Fruit fly (Drosophila melanogaster) whole organism, wandering third instar larva: ENCODE data around the gene CG9263.

ENCODE experiments used
- Abd-B ChIP-seq: fragments of >200 bp; optimal IDR thresholded peaks from 2 replicates; lab custom pipeline; 2017; ENCODE audit warnings: missing biosample characterization, missing genetic modification characterization
- CG32264 ChIP-seq: fragments of 200-800 bp; sonication (Bioruptor generic); optimal IDR thresholded peaks from 2 replicates; lab custom pipeline; 2016; ENCODE audit warnings: missing biosample characterization, missing genetic modification characterization
- CG9705 ChIP-seq: fragments of 200-800 bp; sonication (Bioruptor generic); optimal IDR thresholded peaks from 2 replicates; lab custom pipeline; 2018; ENCODE audit warnings: missing biosample characterization, mild to moderate bottlenecking, missing genetic modification characterization
- Dfd ChIP-seq: fragments of >200 bp; optimal IDR thresholded peaks from 2 replicates; lab custom pipeline; 2017; ENCODE audit warnings: missing biosample characterization, missing genetic modification characterization
- Dif ChIP-seq: fragments of 200-275, 200-300 bp; sonication (Bioruptor generic); optimal IDR thresholded peaks from 2 replicates; lab custom pipeline; 2018; ENCODE audit warnings: missing biosample characterization, missing genetic modification characterization; ENCODE audit not compliant: partially characterized antibody
- GATAd ChIP-seq: sonication (Bioruptor generic); optimal IDR thresholded peaks from 2 replicates; lab custom pipeline; 2016; ENCODE audit warnings: missing biosample characterization, missing genetic modification characterization
- HLH106 ChIP-seq: fragments of 200-800 bp; optimal IDR thresholded peaks from 3 replicates; lab custom pipeline; 2019; ENCODE audit warnings: missing biosample characterization, mild to moderate bottlenecking, missing genetic modification characterization, moderate library complexity
- Hnf4 ChIP-seq: fragments of 200-800 bp; sonication (Bioruptor generic); optimal IDR thresholded peaks from 2 replicates; lab custom pipeline; 2016; ENCODE audit warnings: missing biosample characterization, mild to moderate bottlenecking, missing genetic modification characterization
- Hr78 ChIP-seq: fragments of >200 bp; optimal IDR thresholded peaks from 2 replicates; lab custom pipeline; 2017; ENCODE audit warnings: missing biosample characterization, missing genetic modification characterization
- Hr83 ChIP-seq: fragments of 200-300 bp; sonication (Bioruptor generic); optimal IDR thresholded peaks from 2 replicates; lab custom pipeline; 2016; ENCODE audit warnings: missing biosample characterization, mild to moderate bottlenecking, missing genetic modification characterization, moderate library complexity; ENCODE audit not compliant: poor library complexity, severe bottlenecking
- Jra ChIP-seq: sonication (Bioruptor generic); optimal IDR thresholded peaks from 2 replicates; lab custom pipeline; 2016; ENCODE audit warnings: missing biosample characterization, missing genetic modification characterization
- Mio ChIP-seq: sonication (Bioruptor generic); optimal IDR thresholded peaks from 2 replicates; lab custom pipeline; 2016; ENCODE audit warnings: missing biosample characterization, missing genetic modification characterization
- Myc ChIP-seq: fragments of >200 bp; optimal IDR thresholded peaks from 2 replicates; lab custom pipeline; 2017
- N ChIP-seq: fragments of >200 bp; optimal IDR thresholded peaks from 2 replicates; lab custom pipeline; 2018; ENCODE audit warnings: missing biosample characterization, missing external identifiers, missing genetic modification characterization
- OdsH ChIP-seq: fragments of 200-800 bp; sonication (Bioruptor generic); optimal IDR thresholded peaks from 2 replicates; lab custom pipeline; 2016; ENCODE audit warnings: missing biosample characterization, mild to moderate bottlenecking, missing genetic modification characterization
- Rel ChIP-seq, 2 experiments: fragments of 200-800 bp; sonication (Bioruptor generic) in 1 of 2; optimal IDR thresholded peaks; 2 replicates in 1 of 2; 3 replicates in 1 of 2; lab custom pipeline; 2016 to 2019; ENCODE audit warnings: mild to moderate bottlenecking in 2 of 2, missing biosample characterization in 2 of 2, missing genetic modification characterization in 2 of 2, moderate library complexity in 1 of 2
- Sp1 ChIP-seq: fragments of 200-800 bp; sonication (Bioruptor generic); optimal IDR thresholded peaks from 3 replicates; lab custom pipeline; 2019; ENCODE audit warnings: missing biosample characterization, mild to moderate bottlenecking, missing genetic modification characterization, moderate library complexity
- br ChIP-seq: fragments of 200-800 bp; sonication (Bioruptor generic); optimal IDR thresholded peaks from 2 replicates; lab custom pipeline; 2016; ENCODE audit warnings: missing biosample characterization, missing genetic modification characterization
- brk ChIP-seq: fragments of 200-800 bp; sonication (Bioruptor generic); optimal IDR thresholded peaks from 2 replicates; lab custom pipeline; 2016; ENCODE audit warnings: missing biosample characterization, mild to moderate bottlenecking, missing genetic modification characterization
- dl ChIP-seq, 2 experiments: fragments of 175-275, 200-275 bp in 1 of 2; fragments of 200-275 bp in 1 of 2; sonication (Bioruptor generic); optimal IDR thresholded peaks; lab custom pipeline; 2018; ENCODE audit warnings: mild to moderate bottlenecking in 2 of 2, missing biosample characterization in 2 of 2, missing genetic modification characterization in 2 of 2, moderate library complexity in 2 of 2; ENCODE audit not compliant: partially characterized antibody in 2 of 2, insufficient read depth in 1 of 2
- dmrt93B ChIP-seq: fragments of 200-800 bp; sonication (Bioruptor generic); optimal IDR thresholded peaks from 2 replicates; lab custom pipeline; 2018; ENCODE audit warnings: missing biosample characterization, mild to moderate bottlenecking, missing genetic modification characterization
- dsf ChIP-seq: sonication (Bioruptor generic); optimal IDR thresholded peaks from 2 replicates; lab custom pipeline; 2016; ENCODE audit warnings: missing biosample characterization, missing genetic modification characterization, borderline replicate concordance
- ey ChIP-seq: fragments of 200-800 bp; sonication (Bioruptor generic); optimal IDR thresholded peaks from 2 replicates; lab custom pipeline; 2016; ENCODE audit warnings: missing biosample characterization, missing genetic modification characterization
- foxo ChIP-seq, 2 experiments: fragments of 200-800 bp; sonication (Bioruptor generic); optimal IDR thresholded peaks; 2 replicates in 1 of 2; 3 replicates in 1 of 2; lab custom pipeline; 2016 to 2017; ENCODE audit warnings: missing biosample characterization in 2 of 2, missing genetic modification characterization in 2 of 2
- fru ChIP-seq: fragments of 200-800 bp; sonication (Bioruptor generic); optimal IDR thresholded peaks from 3 replicates; lab custom pipeline; 2016; ENCODE audit warnings: missing biosample characterization, mild to moderate bottlenecking, missing genetic modification characterization
- h ChIP-seq: fragments of 200-800 bp; sonication (Bioruptor generic); optimal IDR thresholded peaks from 3 replicates; lab custom pipeline; 2016; ENCODE audit warnings: missing biosample characterization, mild to moderate bottlenecking, missing genetic modification characterization
- jim ChIP-seq: fragments of 175-275, 200-325 bp; sonication (Bioruptor generic); optimal IDR thresholded peaks from 2 replicates; lab custom pipeline; 2016; ENCODE audit warnings: missing biosample characterization, mild to moderate bottlenecking, missing genetic modification characterization
- lola ChIP-seq: fragments of >200 bp; optimal IDR thresholded peaks from 2 replicates; lab custom pipeline; 2017; ENCODE audit warnings: missing biosample characterization, missing genetic modification characterization
- psq ChIP-seq: fragments of 200-800 bp; sonication (Bioruptor generic); optimal IDR thresholded peaks from 3 replicates; lab custom pipeline; 2017; ENCODE audit warnings: missing biosample characterization, mild to moderate bottlenecking, missing genetic modification characterization, moderate library complexity
- rgr ChIP-seq: fragments of 200-800 bp; sonication (Bioruptor generic); optimal IDR thresholded peaks from 3 replicates; lab custom pipeline; 2016; ENCODE audit warnings: missing biosample characterization, mild to moderate bottlenecking, missing genetic modification characterization
- sage ChIP-seq: fragments of 200-800 bp; sonication (Bioruptor generic); optimal IDR thresholded peaks from 2 replicates; lab custom pipeline; 2016; ENCODE audit warnings: missing biosample characterization, mild to moderate bottlenecking, missing genetic modification characterization
- sv ChIP-seq: fragments of 200-800 bp; sonication (Bioruptor generic); optimal IDR thresholded peaks from 3 replicates; lab custom pipeline; 2016; ENCODE audit warnings: missing biosample characterization, missing genetic modification characterization
- tai ChIP-seq: sonication (Bioruptor generic); optimal IDR thresholded peaks from 2 replicates; lab custom pipeline; 2016; ENCODE audit warnings: missing biosample characterization, missing genetic modification characterization
- usp ChIP-seq: fragments of >200 bp; optimal IDR thresholded peaks from 2 replicates; lab custom pipeline; 2017; ENCODE audit warnings: missing biosample characterization, missing genetic modification characterization
- woc ChIP-seq: sonication (Bioruptor generic); optimal IDR thresholded peaks from 2 replicates; lab custom pipeline; 2016; ENCODE audit warnings: missing biosample characterization, mild to moderate bottlenecking, missing genetic modification characterization

CG9263 gene

dm6 chr2L:13529675-13530074 is 12.7 kb downstream of the CG9263 start, which contains the start of gene CG33642:
Gene CG33642, plus strand, starts transcription at chr2L:13529975.
- TF ChIP-seq fru (GFP tag; lab: Kevin White, UChicago) (no peak), usp (GFP tag; lab: Kevin White, UChicago) (no peak), Dif (GFP tag; lab: Kevin White, UChicago) (no peak), Dfd (GFP tag; lab: Kevin White, UChicago) (no peak), dmrt93B (GFP tag; lab: Kevin White, UChicago) (no peak), N (GFP tag; lab: Kevin White, UChicago) (no peak), rgr (GFP tag; lab: Kevin White, UChicago) (no peak), sv (GFP tag; lab: Kevin White, UChicago) (no peak), brk (no peak), Hr83 (GFP tag; lab: Kevin White, UChicago) (no peak), jim (no peak), woc (GFP tag; lab: Kevin White, UChicago) (no peak), h (no peak)

- TF ChIP-seq Hnf4 (GFP tag; lab: Kevin White, UChicago) (no peak), HLH106 (no peak), GATAd (no peak), Dif (GFP tag; lab: Kevin White, UChicago) (no peak), Hr83 (GFP tag; lab: Kevin White, UChicago) (no peak), rgr (GFP tag; lab: Kevin White, UChicago) (no peak), ey (GFP tag; lab: Kevin White, UChicago) (no peak), sage (GFP tag; lab: Kevin White, UChicago) (no peak), Jra (GFP tag; lab: Kevin White, UChicago) (no peak), Abd-B (GFP tag; lab: Kevin White, UChicago) (no peak), lola (no peak), Sp1 (GFP tag; lab: Kevin White, UChicago) (no peak), Mio (GFP tag; lab: Kevin White, UChicago) (no peak), fru (GFP tag; lab: Kevin White, UChicago) (no peak), Hr78 (GFP tag; lab: Kevin White, UChicago) (no peak), foxo (GFP tag; optimal IDR thresholded peaks at IDR 0.05; lab: Kevin White, UChicago) (no peak), jim (no peak), N (GFP tag; lab: Kevin White, UChicago) (no peak), OdsH (GFP tag; lab: Kevin White, UChicago) (no peak)
Observed at dm6 chr2L:13528742-13529141, 13.6 kb downstream of the CG9263 start, which contains the start of gene CG33641. Gene CG33641, plus strand, starts transcription at chr2L:13529042.

- no peak for TF ChIP-seq br (GFP tag; lab: Kevin White, UChicago)
- no peak for TF ChIP-seq fru (GFP tag; lab: Kevin White, UChicago)
- TF ChIP-seq Myc (lab: Kevin White, UChicago) = no peak
- no peak for TF ChIP-seq OdsH (GFP tag; lab: Kevin White, UChicago)
- no peak for TF ChIP-seq dsf (GFP tag; lab: Kevin White, UChicago)
- TF ChIP-seq rgr (GFP tag; lab: Kevin White, UChicago) = no peak
- no peak for TF ChIP-seq CG9705 (GFP tag; lab: Kevin White, UChicago)
Observed at dm6 chr2L:13527541-13527940, 14.8 kb downstream of the CG9263 start, which contains the start of gene CG33640. Gene CG33640, plus strand, starts transcription at chr2L:13527841.

- TF ChIP-seq CG32264 (no peak), foxo (GFP tag; optimal IDR thresholded peaks at IDR 0.05; lab: Kevin White, UChicago) (no peak), Sp1 (GFP tag; lab: Kevin White, UChicago) (no peak), h (no peak), dl (GFP tag; optimal IDR thresholded peaks at IDR 0.05; lab: Kevin White, UChicago; ENCODE audit: insufficient read depth in 1 of 2, partially characterized antibody in 2 of 2) (no peak), lola (no peak)
Observed at dm6 chr2L:13521807-13522206, 20.6 kb downstream of the CG9263 start.

- TF ChIP-seq CG9705 (GFP tag; lab: Kevin White, UChicago) (no peak), dmrt93B (GFP tag; lab: Kevin White, UChicago) (no peak), HLH106 (no peak), tai (GFP tag; lab: Kevin White, UChicago) (no peak), psq (GFP tag; lab: Kevin White, UChicago) (no peak), Hr78 (GFP tag; lab: Kevin White, UChicago) (no peak), fru (GFP tag; lab: Kevin White, UChicago) (no peak), N (GFP tag; lab: Kevin White, UChicago) (no peak), Rel (GFP tag; optimal IDR thresholded peaks at IDR 0.05; lab: Kevin White, UChicago) (no peak), Rel (tag; optimal IDR thresholded peaks at IDR 0.05; lab: Kevin White, UChicago) (no peak), Hnf4 (GFP tag; lab: Kevin White, UChicago) (no peak), foxo (GFP tag; optimal IDR thresholded peaks at IDR 0.05; lab: Kevin White, UChicago) (no peak), usp (GFP tag; lab: Kevin White, UChicago) (no peak), CG32264 (no peak), GATAd (no peak), sv (GFP tag; lab: Kevin White, UChicago) (no peak), OdsH (GFP tag; lab: Kevin White, UChicago) (no peak), lola (no peak), Sp1 (GFP tag; lab: Kevin White, UChicago) (no peak), Dif (GFP tag; lab: Kevin White, UChicago) (no peak)
Observed at dm6 chr2L:13515688-13516037, 26.7 kb downstream of the CG9263 start.
